Fruit fly (Drosophila melanogaster): ENCODE measurements around the gene Or85e.

Gene Or85e

DNA sequence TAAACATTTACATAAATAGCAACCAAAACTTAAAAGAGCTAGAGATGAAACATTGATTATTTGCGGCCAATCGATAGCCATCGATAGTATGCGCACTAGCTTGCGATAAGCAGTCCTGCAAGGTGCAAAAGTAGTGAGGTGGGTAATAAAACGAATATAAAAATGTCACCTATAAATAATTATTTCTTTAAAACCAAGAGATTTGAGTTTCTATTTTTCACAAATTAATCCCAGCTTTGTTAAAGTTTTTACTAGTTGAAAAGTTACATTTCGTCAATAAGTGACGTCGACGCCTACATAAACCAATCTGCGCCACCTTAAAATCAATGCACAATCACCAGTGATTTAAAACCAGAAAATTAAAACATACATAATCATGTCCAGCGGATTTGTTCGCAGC lies 15.1 kb upstream of the Or85e start, which contains the start of the genes Mkk4 and SLIRP2 (continued):
- TF ChIP-seq shn (GFP tag; optimal IDR thresholded peaks at IDR 0.05) (peak; percentile 98), D19A (tag; optimal IDR thresholded peaks at IDR 0.05) (peak; percentile 96), CG10979 (tag; optimal IDR thresholded peaks at IDR 0.05) (peak; percentile 98), CG34376 (GFP tag; optimal IDR thresholded peaks at IDR 0.05) (peak; percentile 98), CG7786 (GFP tag; optimal IDR thresholded peaks at IDR 0.05) (peak; percentile 99), Scr (GFP tag; IDR thresholded peaks at IDR 0.05; ENCODE audit: partially characterized antibody) (peak; percentile 87), tap (tag; optimal IDR thresholded peaks at IDR 0.05) (peak; percentile 98), Rfx (GFP tag; IDR thresholded peaks at IDR 0.05) (peak; percentile 99), Dek (tag; optimal IDR thresholded peaks at IDR 0.05) (peak; percentile 99), wdn (GFP tag; IDR thresholded peaks at IDR 0.05) (peak; percentile 98), Ssrp (tag; optimal IDR thresholded peaks at IDR 0.05) (peak; percentile 99), lola (GFP tag; optimal IDR thresholded peaks at IDR 0.05) (peak in 1 of 3 experiments; percentile 99), CG9215 (GFP tag; IDR thresholded peaks at IDR 0.05) (peak; percentile 98), MTF-1 (GFP tag; optimal IDR thresholded peaks at IDR 0.05; ENCODE audit: borderline replicate concordance) (peak; percentile 97), CG10654 (GFP tag; optimal IDR thresholded peaks at IDR 0.05) (peak; percentile 99), CG6791 (GFP tag; IDR thresholded peaks at IDR 0.05; ENCODE audit: partially characterized antibody) (peak; percentile 84), crp (GFP tag; optimal IDR thresholded peaks at IDR 0.05) (peak in 1 of 2 experiments; percentile 75), corto (GFP tag; optimal IDR thresholded peaks at IDR 0.05) (peak; percentile 95), CG12104 (GFP tag; optimal IDR thresholded peaks at IDR 0.05) (peak; percentile 99), fd3F (GFP tag; optimal IDR thresholded peaks at IDR 0.05) (peak; percentile 99), Hmx (GFP tag; optimal IDR thresholded peaks at IDR 0.05) (peak; percentile 98), CG14667 (GFP tag; IDR thresholded peaks at IDR 0.05) (peak; percentile 99), Fer1 (GFP tag; optimal IDR thresholded peaks at IDR 0.05) (peak; percentile 98), emc (GFP tag; optimal IDR thresholded peaks at IDR 0.05) (peak; percentile 98), CG6689 (GFP tag; IDR thresholded peaks at IDR 0.05) (peak; percentile 100), eyg (GFP tag; optimal IDR thresholded peaks at IDR 0.05) (peak; percentile 98), CG13296 (GFP tag; optimal IDR thresholded peaks at IDR 0.05) (peak; percentile 97), Tbp (GFP tag; optimal IDR thresholded peaks at IDR 0.05) (no peak), gem (tag; optimal IDR thresholded peaks at IDR 0.05) (peak; percentile 100), CG17359 (tag; optimal IDR thresholded peaks at IDR 0.05) (peak; percentile 99), sc (optimal IDR thresholded peaks at IDR 0.05) (no peak), sc (GFP tag; optimal IDR thresholded peaks at IDR 0.05) (peak; percentile 98), CG7963 (GFP tag; IDR thresholded peaks at IDR 0.05; ENCODE audit: partially characterized antibody) (peak; percentile 82), CG1647 (GFP tag; optimal IDR thresholded peaks at IDR 0.05) (peak; percentile 99), CkIIα-i1 (GFP tag; IDR thresholded peaks at IDR 0.05) (peak; percentile 95), sqz (GFP tag; optimal IDR thresholded peaks at IDR 0.05) (peak; percentile 96), Dp (GFP tag; optimal IDR thresholded peaks at IDR 0.05) (peak; percentile 48), nerfin-1 (tag; optimal IDR thresholded peaks at IDR 0.05) (peak; percentile 97), Ets97D (GFP tag; optimal IDR thresholded peaks at IDR 0.05) (peak; percentile 95), CG8089 (GFP tag; optimal IDR thresholded peaks at IDR 0.05) (peak; percentile 99), trh (GFP tag; optimal IDR thresholded peaks at IDR 0.05) (peak; percentile 98), CHES-1-like (GFP tag; optimal IDR thresholded peaks at IDR 0.05) (peak; percentile 99), HmgD (GFP tag; optimal IDR thresholded peaks at IDR 0.05) (peak; percentile 98), CG10543 (GFP tag; optimal IDR thresholded peaks at IDR 0.05) (peak; percentile 98), CG12744 (GFP tag; optimal IDR thresholded peaks at IDR 0.05) (peak; percentile 99), luna (GFP tag; optimal IDR thresholded peaks at IDR 0.05) (peak; percentile 92), dm (GFP tag; optimal IDR thresholded peaks at IDR 0.05) (peak; percentile 98), Elba2 (GFP tag; optimal IDR thresholded peaks at IDR 0.05) (peak; percentile 95), Usf (GFP tag; optimal IDR thresholded peaks at IDR 0.05) (peak; percentile 98), slbo (GFP tag; IDR thresholded peaks at IDR 0.05) (peak; percentile 99)

Data from whole organism, embryonic.